Worm (Caenorhabditis elegans) whole organism, midembryonic: ENCODE measurements around the gene K08F9.4.

ENCODE experiments used
- T22C8.4 ChIP-seq: fragments of 200-800 bp; sonication (Bioruptor generic); IDR thresholded peaks from 2 replicates; pipeline ENCODE4 v1.3.6; 2022; ENCODE audit warnings: missing genetic modification characterization, missing compliant biosample characterization
- cog-1 ChIP-seq: sonication (generic microtip); optimal IDR thresholded peaks from 2 replicates; lab custom pipeline; 2016; ENCODE audit warnings: missing genetic modification characterization, missing compliant biosample characterization
- flt-1 ChIP-seq: fragments of 200-800 bp; sonication (Bioruptor generic); IDR thresholded peaks from 2 replicates; pipeline ENCODE4 v1.3.6; 2022; ENCODE audit warnings: missing genetic modification characterization, missing compliant biosample characterization
- klf-2 ChIP-seq: fragments of 200-800 bp; sonication (Bioruptor generic); conservative IDR thresholded peaks from 2 replicates; pipeline ENCODE4 v1.3.6; 2022; ENCODE audit warnings: missing genetic modification reagents, missing genetic modification characterization, missing compliant biosample characterization
- med-1 ChIP-seq: sonication (generic microtip); optimal IDR thresholded peaks from 2 replicates; lab custom pipeline; 2017; ENCODE audit warnings: missing genetic modification characterization, mild to moderate bottlenecking, missing compliant biosample characterization, antibody characterized with exemption, missing genetic modification reagents; ENCODE audit not compliant: insufficient read depth
- ref-1 ChIP-seq: fragments of 200-800 bp; sonication (Bioruptor generic); conservative IDR thresholded peaks from 2 replicates; pipeline ENCODE4 v1.3.6; 2022; ENCODE audit warnings: missing genetic modification reagents, missing genetic modification characterization, missing compliant biosample characterization
- tab-1 ChIP-seq: fragments of 200-800 bp; sonication (Bioruptor generic); IDR thresholded peaks from 2 replicates; pipeline ENCODE4 v1.3.6; 2022; ENCODE audit warnings: missing genetic modification characterization, missing compliant biosample characterization
- ztf-23 ChIP-seq: fragments of 200-800 bp; sonication (Bioruptor generic); IDR thresholded peaks from 2 replicates; pipeline ENCODE4 v1.3.6; 2022; ENCODE audit warnings: missing genetic modification reagents, missing genetic modification characterization, missing compliant biosample characterization
- ztf-29 ChIP-seq: fragments of 200-800 bp; sonication (Bioruptor generic); IDR thresholded peaks from 2 replicates; pipeline ENCODE4 v1.3.6; 2022; ENCODE audit warnings: missing genetic modification reagents, missing genetic modification characterization, missing compliant biosample characterization

The K08F9.4 gene

DNA sequence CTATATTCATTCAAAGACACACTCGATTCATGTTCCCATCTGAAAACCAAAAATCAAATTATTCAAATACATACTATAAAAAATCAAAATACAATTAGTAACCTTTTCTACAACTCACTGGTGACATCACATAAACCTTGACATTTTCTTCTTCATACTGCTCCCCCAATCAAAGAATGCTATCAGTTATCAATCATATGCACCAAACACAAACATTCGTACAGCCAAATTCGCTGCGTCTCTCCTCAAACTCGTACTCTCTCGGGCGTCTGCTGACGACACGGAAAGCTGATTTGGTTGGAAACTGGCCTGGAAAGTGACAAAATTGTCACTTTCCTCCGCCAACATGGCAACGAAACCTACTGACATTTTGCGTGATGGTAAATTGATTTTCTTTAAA lies 48.6 kb downstream of the K08F9.4 start, which contains the start of gene plc-2:
plc-2 (plus strand) TSS at position 196 of the 400 bp plus-strand sequence.
- TF ChIP-seq flt-1 (GFP tag; lab: Robert Waterston, UW) (no peak), T22C8.4 (GFP tag; lab: Robert Waterston, UW) (no peak), ztf-23 (GFP tag; lab: Robert Waterston, UW) (no peak), klf-2 (GFP tag; lab: Robert Waterston, UW) (no peak), tab-1 (GFP tag; lab: Robert Waterston, UW) (no peak), med-1 (GFP tag; lab: Kevin White, UChicago) (no peak), ztf-29 (GFP tag; lab: Robert Waterston, UW) (no peak), ref-1 (no peak)

DNA sequence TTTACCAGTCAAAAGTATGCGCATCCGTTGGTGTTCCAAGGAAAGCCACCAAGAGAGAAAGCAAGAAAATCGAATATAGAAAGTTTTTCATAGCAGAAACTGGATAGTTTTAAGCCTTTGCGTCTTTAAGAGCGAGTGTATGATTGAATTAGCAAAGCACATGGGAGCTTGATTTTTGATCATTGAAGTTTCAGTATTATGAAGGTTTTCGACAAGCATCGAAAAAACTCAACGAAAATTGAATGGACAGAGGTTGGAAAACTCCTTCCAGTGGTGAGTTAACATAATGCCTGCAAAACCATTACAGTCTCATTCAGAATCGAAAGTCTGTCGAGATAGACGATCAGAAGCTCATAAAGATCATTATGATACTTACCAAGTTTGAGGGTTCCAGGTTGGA lies 50.1 kb downstream of the K08F9.4 start, which contains the start of gene Y75B12B.13:
Y75B12B.13 (minus strand) TSS at position 101 of the 400 bp plus-strand sequence.
- TF ChIP-seq tab-1 (GFP tag; lab: Robert Waterston, UW) (no peak), med-1 (GFP tag; lab: Kevin White, UChicago) (no peak), klf-2 (GFP tag; lab: Robert Waterston, UW) (no peak), ref-1 (no peak), cog-1 (tag; lab: Kevin White, UChicago) (no peak), flt-1 (GFP tag; lab: Robert Waterston, UW) (no peak), ztf-23 (GFP tag; lab: Robert Waterston, UW) (no peak), ztf-29 (GFP tag; lab: Robert Waterston, UW) (no peak), T22C8.4 (GFP tag; lab: Robert Waterston, UW) (no peak)
